Fruit fly (Drosophila melanogaster) whole organism, embryonic: ENCODE measurements around the gene Mvl.

Experiments used
- Blimp-1 ChIP-seq: fragments of 200-800 bp; sonication (Bioruptor generic); optimal IDR thresholded peaks from 3 replicates; lab custom pipeline; 2018; ENCODE audit warnings: missing biosample characterization, missing genetic modification characterization, mild to moderate bottlenecking, moderate library complexity, missing genetic modification reagents
- CG1024 ChIP-seq: fragments of 200-800 bp; sonication (Bioruptor generic); IDR thresholded peaks from 2 replicates; pipeline ENCODE4 v1.3.6; 2022; ENCODE audit warnings: missing biosample characterization, missing genetic modification characterization
- CG10274 ChIP-seq: fragments of 200-800 bp; sonication (Bioruptor generic); optimal IDR thresholded peaks from 3 replicates; lab custom pipeline; 2017; ENCODE audit warnings: missing biosample characterization, mild to moderate bottlenecking, missing genetic modification characterization
- CG10565 ChIP-seq: fragments of 200-800 bp; sonication (Bioruptor generic); optimal IDR thresholded peaks from 3 replicates; lab custom pipeline; 2016; ENCODE audit warnings: missing biosample characterization, mild to moderate bottlenecking, missing genetic modification characterization
- CG11696 ChIP-seq: fragments of 200-800 bp; sonication (Bioruptor generic); IDR thresholded peaks from 2 replicates; pipeline ENCODE4 v1.3.6; 2022; ENCODE audit warnings: missing biosample characterization, missing genetic modification characterization
- CG11723 ChIP-seq: fragments of 200-800 bp; sonication (Bioruptor generic); optimal IDR thresholded peaks from 2 replicates; lab custom pipeline; 2017; ENCODE audit warnings: missing biosample characterization, mild to moderate bottlenecking, missing genetic modification characterization
- CG12744 ChIP-seq: fragments of 200-800 bp; sonication (Bioruptor generic); optimal IDR thresholded peaks from 2 replicates; lab custom pipeline; 2016; ENCODE audit warnings: missing biosample characterization, missing genetic modification characterization
- CG14710 ChIP-seq: fragments of 200-800 bp; sonication (Bioruptor generic); optimal IDR thresholded peaks from 3 replicates; lab custom pipeline; 2019; ENCODE audit warnings: missing biosample characterization, mild to moderate bottlenecking, missing genetic modification characterization, moderate library complexity
- CG1603 ChIP-seq: fragments of 200-800 bp; sonication (Bioruptor generic); optimal IDR thresholded peaks from 2 replicates; lab custom pipeline; 2019; ENCODE audit warnings: missing biosample characterization, mild to moderate bottlenecking, missing genetic modification characterization, moderate library complexity
- CG17912 ChIP-seq: fragments of 200-800 bp; sonication (Bioruptor generic); optimal IDR thresholded peaks from 2 replicates; lab custom pipeline; 2018; ENCODE audit warnings: missing biosample characterization, mild to moderate bottlenecking, missing genetic modification characterization
- CG2889 ChIP-seq: fragments of 200-800 bp; sonication (Bioruptor generic); IDR thresholded peaks from 3 replicates; pipeline ENCODE4 v1.3.6; 2022; ENCODE audit warnings: missing biosample characterization, missing genetic modification characterization
- CG30020 ChIP-seq: fragments of 200-800 bp; optimal IDR thresholded peaks from 2 replicates; lab custom pipeline; 2019; ENCODE audit warnings: missing biosample characterization, mild to moderate bottlenecking, missing genetic modification characterization, moderate library complexity
- CG31388 ChIP-seq: fragments of 200-800 bp; sonication (Bioruptor generic); optimal IDR thresholded peaks from 2 replicates; lab custom pipeline; 2016; ENCODE audit warnings: missing biosample characterization, missing genetic modification characterization
- CG34422 ChIP-seq: fragments of 200-800 bp; sonication (Bioruptor generic); IDR thresholded peaks from 3 replicates; pipeline ENCODE4 v1.3.6; 2022; ENCODE audit warnings: missing biosample characterization, missing genetic modification characterization
- CG4282 ChIP-seq: fragments of 200-800 bp; sonication (Bioruptor generic); optimal IDR thresholded peaks from 2 replicates; lab custom pipeline; 2016; ENCODE audit warnings: missing biosample characterization, missing genetic modification characterization
- CG5245 ChIP-seq: fragments of 200-800 bp; sonication (Bioruptor generic); optimal IDR thresholded peaks from 3 replicates; lab custom pipeline; 2016; ENCODE audit warnings: missing biosample characterization, missing genetic modification characterization
- CG7963 ChIP-seq: fragments of 200-800 bp; sonication (Bioruptor generic); IDR thresholded peaks from 3 replicates; pipeline ENCODE4 v1.3.6; 2022; ENCODE audit warnings: missing biosample characterization, missing genetic modification characterization; ENCODE audit not compliant: partially characterized antibody
- CG8944 ChIP-seq: fragments of 200-800 bp; sonication (Bioruptor generic); optimal IDR thresholded peaks from 3 replicates; lab custom pipeline; 2016; ENCODE audit warnings: missing biosample characterization, missing genetic modification characterization
- CoRest ChIP-seq: fragments of 200-800 bp; sonication (Bioruptor generic); optimal IDR thresholded peaks from 3 replicates; lab custom pipeline; 2018; ENCODE audit warnings: missing biosample characterization, mild to moderate bottlenecking, missing genetic modification characterization, moderate library complexity
- Doc2 ChIP-seq: fragments of 200-800 bp; sonication (Bioruptor generic); IDR thresholded peaks from 2 replicates; pipeline ENCODE4 v1.3.6; 2022; ENCODE audit warnings: missing biosample characterization, missing genetic modification characterization
- Ets97D ChIP-seq: fragments of 200-800 bp; sonication (Bioruptor generic); optimal IDR thresholded peaks from 3 replicates; lab custom pipeline; 2016; ENCODE audit warnings: missing biosample characterization, missing genetic modification characterization
- GATAe ChIP-seq: fragments of 200-800 bp; sonication (Bioruptor generic); conservative IDR thresholded peaks from 2 replicates; pipeline ENCODE4 v1.3.6; 2022; ENCODE audit warnings: missing biosample characterization, missing genetic modification characterization
- HLH3B ChIP-seq: fragments of 200-800 bp; sonication (Bioruptor generic); IDR thresholded peaks from 2 replicates; pipeline ENCODE4 v1.3.6; 2022; ENCODE audit warnings: missing biosample characterization, missing genetic modification characterization
- MTF-1 ChIP-seq: fragments of 200-800 bp; sonication (Bioruptor generic); optimal IDR thresholded peaks from 2 replicates; lab custom pipeline; 2018; ENCODE audit warnings: missing biosample characterization, mild to moderate bottlenecking, missing genetic modification characterization, borderline replicate concordance
- Six4 ChIP-seq: fragments of 200-800 bp; sonication (Bioruptor generic); optimal IDR thresholded peaks from 2 replicates; lab custom pipeline; 2016; ENCODE audit warnings: missing biosample characterization, missing genetic modification characterization
- Stat92E ChIP-seq, 3 experiments: fragments of >200 bp in 2 of 3; fragments of 200-800 bp in 1 of 3; sonication (Bioruptor generic) in 1 of 3; optimal IDR thresholded peaks; 2 replicates each; lab custom pipeline; 2017 to 2019; ENCODE audit warnings: missing biosample characterization in 3 of 3, missing genetic modification characterization in 3 of 3, mild to moderate bottlenecking in 1 of 3, moderate library complexity in 1 of 3
- az2 ChIP-seq: fragments of 200-800 bp; sonication (Bioruptor generic); optimal IDR thresholded peaks from 3 replicates; lab custom pipeline; 2016; ENCODE audit warnings: missing biosample characterization, missing genetic modification characterization
- bsh ChIP-seq, 2 experiments: fragments of 200-800 bp; sonication (Bioruptor generic); optimal IDR thresholded peaks; 2 replicates each; lab custom pipeline; 2017 to 2018; ENCODE audit warnings: mild to moderate bottlenecking in 2 of 2, missing biosample characterization in 2 of 2, missing genetic modification characterization in 2 of 2, moderate library complexity in 1 of 2
- chif ChIP-seq, 2 experiments: fragments of 200-800 bp; sonication (Bioruptor generic); optimal IDR thresholded peaks; 3 replicates each; lab custom pipeline; 2016; ENCODE audit warnings: missing biosample characterization in 2 of 2, missing genetic modification characterization in 2 of 2
- cwo ChIP-seq: fragments of 200-800 bp; sonication (Bioruptor generic); optimal IDR thresholded peaks from 3 replicates; lab custom pipeline; 2017; ENCODE audit warnings: missing biosample characterization, missing genetic modification characterization, mild to moderate bottlenecking, moderate library complexity, missing genetic modification reagents
- dan ChIP-seq: fragments of 200-800 bp; sonication (Bioruptor generic); IDR thresholded peaks from 2 replicates; pipeline ENCODE4 v1.3.6; 2022; ENCODE audit warnings: missing biosample characterization, missing genetic modification characterization
- danr ChIP-seq: fragments of 200-800 bp; sonication (Bioruptor generic); IDR thresholded peaks from 2 replicates; pipeline ENCODE4 v1.3.6; 2022; ENCODE audit warnings: missing biosample characterization, missing genetic modification characterization
- emc ChIP-seq: fragments of 200-800 bp; sonication (Bioruptor generic); optimal IDR thresholded peaks from 2 replicates; lab custom pipeline; 2016; ENCODE audit warnings: missing biosample characterization, missing genetic modification characterization
- fd102C ChIP-seq: fragments of 200-800 bp; sonication (Bioruptor generic); optimal IDR thresholded peaks from 2 replicates; lab custom pipeline; 2018; ENCODE audit warnings: missing biosample characterization, mild to moderate bottlenecking, missing genetic modification characterization, moderate library complexity
- fu2 ChIP-seq: fragments of 200-800 bp; sonication (Bioruptor generic); optimal IDR thresholded peaks from 2 replicates; lab custom pipeline; 2016; ENCODE audit warnings: missing biosample characterization, missing genetic modification characterization
- gcm2 ChIP-seq: fragments of 200-800 bp; sonication (Bioruptor generic); optimal IDR thresholded peaks from 2 replicates; lab custom pipeline; 2016; ENCODE audit warnings: missing biosample characterization, missing genetic modification characterization
- ham ChIP-seq: fragments of 200-800 bp; sonication (Bioruptor generic); IDR thresholded peaks from 2 replicates; pipeline ENCODE4 v1.3.6; 2022; ENCODE audit warnings: missing biosample characterization, missing genetic modification characterization
- her ChIP-seq: fragments of 200-800 bp; sonication (Bioruptor generic); optimal IDR thresholded peaks from 2 replicates; lab custom pipeline; 2016; ENCODE audit warnings: missing biosample characterization, missing genetic modification characterization
- inv ChIP-seq: fragments of 200-800 bp; sonication (Bioruptor generic); IDR thresholded peaks from 2 replicates; pipeline ENCODE4 v1.3.6; 2022; ENCODE audit warnings: missing biosample characterization, missing genetic modification characterization; ENCODE audit not compliant: partially characterized antibody
- lov ChIP-seq, 2 experiments: fragments of 200-800 bp in 1 of 2; fragments of >200 bp in 1 of 2; sonication (Bioruptor generic) in 1 of 2; IDR thresholded peaks in 1 of 2; optimal IDR thresholded peaks in 1 of 2; 2 replicates in 1 of 2; 3 replicates in 1 of 2; pipeline versions ENCODE4 v1.3.6 to Lab custom; 2017 to 2022; ENCODE audit warnings: missing biosample characterization in 1 of 2, missing genetic modification characterization in 1 of 2
- ro ChIP-seq: fragments of 200-800 bp; sonication (Bioruptor generic); IDR thresholded peaks from 2 replicates; pipeline ENCODE4 v1.3.6; 2022; ENCODE audit warnings: missing biosample characterization, missing genetic modification characterization
- sd ChIP-seq: fragments of 200-800 bp; sonication (Bioruptor generic); optimal IDR thresholded peaks from 3 replicates; lab custom pipeline; 2018; ENCODE audit warnings: missing biosample characterization, mild to moderate bottlenecking, missing genetic modification characterization, moderate library complexity
- sisA ChIP-seq: fragments of 200-800 bp; sonication (Bioruptor generic); IDR thresholded peaks from 2 replicates; pipeline ENCODE4 v1.3.6; 2022; ENCODE audit warnings: missing biosample characterization, missing genetic modification characterization
- tio ChIP-seq: fragments of 200-800 bp; sonication (Bioruptor generic); optimal IDR thresholded peaks from 2 replicates; lab custom pipeline; 2017; ENCODE audit warnings: missing biosample characterization, missing genetic modification characterization, inconsistent platforms
- trh ChIP-seq: fragments of 200-800 bp; sonication (Bioruptor generic); optimal IDR thresholded peaks from 2 replicates; lab custom pipeline; 2016; ENCODE audit warnings: missing biosample characterization, missing genetic modification characterization
- ttk ChIP-seq: fragments of 200-800 bp; sonication (Bioruptor generic); IDR thresholded peaks from 2 replicates; pipeline ENCODE4 v2.1.2; 2022; ENCODE audit warnings: missing biosample characterization, missing genetic modification characterization
- vnd ChIP-seq: fragments of 200-800 bp; sonication (Bioruptor generic); IDR thresholded peaks from 3 replicates; pipeline ENCODE4 v1.3.6; 2022; ENCODE audit warnings: missing biosample characterization, missing genetic modification characterization; ENCODE audit not compliant: partially characterized antibody
- wor ChIP-seq: fragments of 200-800 bp; sonication (Bioruptor generic); IDR thresholded peaks from 2 replicates; pipeline ENCODE4 v1.3.6; 2022; ENCODE audit warnings: missing biosample characterization, missing genetic modification characterization

Gene Mvl

dm6 chr3R:21064000-21064924 lies 3.7 kb upstream of the Mvl start, which contains the start of gene Cortactin (continued):
- TF ChIP-seq cwo (GFP tag; lab: Kevin White, UChicago): no peak
- TF ChIP-seq trh: no peak
- TF ChIP-seq fu2 (GFP tag; lab: Kevin White, UChicago): no peak
- TF ChIP-seq HLH3B (GFP tag; lab: Robert Waterston, UW): no peak
- no peak for TF ChIP-seq ttk (GFP tag; lab: Robert Waterston, UW)
- no peak for TF ChIP-seq CG4282 (GFP tag; lab: Kevin White, UChicago)
- TF ChIP-seq CG17912 (GFP tag; lab: Kevin White, UChicago): peak; percentile 34
- peak; percentile 19 for TF ChIP-seq CoRest
- no peak for TF ChIP-seq lov (optimal IDR thresholded peaks at IDR 0.05; lab: Kevin White, UChicago)
- TF ChIP-seq lov (GFP tag; IDR thresholded peaks at IDR 0.05; lab: Robert Waterston, UW): no peak
- no peak for TF ChIP-seq CG5245 (GFP tag; lab: Kevin White, UChicago)
- 0 out of 2 replicates have a peak, but pooled peaks have one; percentile 11 for TF ChIP-seq GATAe (GFP tag; lab: Robert Waterston, UW)
- no peak for TF ChIP-seq ham
- TF ChIP-seq CG31388 (GFP tag; lab: Kevin White, UChicago): no peak
- TF ChIP-seq Stat92E (GFP tag; optimal IDR thresholded peaks at IDR 0.05; lab: Kevin White, UChicago): no peak
- TF ChIP-seq CG14710: peak; percentile 11
- TF ChIP-seq dan (GFP tag; lab: Robert Waterston, UW): no peak
- no peak for TF ChIP-seq gcm2 (GFP tag; lab: Kevin White, UChicago)
- no peak for TF ChIP-seq az2
- TF ChIP-seq bsh (GFP tag; optimal IDR thresholded peaks at IDR 0.05; lab: Kevin White, UChicago): no peak
- TF ChIP-seq CG10565 (GFP tag; lab: Kevin White, UChicago): no peak
- no peak for TF ChIP-seq Six4 (GFP tag; lab: Kevin White, UChicago)
- no peak for TF ChIP-seq CG8944 (GFP tag; lab: Kevin White, UChicago)
- peak; percentile 72 for TF ChIP-seq CG1603 (tag; lab: Kevin White, UChicago)
- TF ChIP-seq CG2889 (GFP tag; lab: Robert Waterston, UW): no peak
- TF ChIP-seq chif (GFP tag; optimal IDR thresholded peaks at IDR 0.05; lab: Kevin White, UChicago): no peak
- TF ChIP-seq CG7963 (GFP tag; lab: Robert Waterston, UW): peak; percentile 86
- TF ChIP-seq CG34422 (GFP tag; lab: Robert Waterston, UW): peak; percentile 39; the same call in 1 of the 3 replicates
- TF ChIP-seq Doc2: no peak
- no peak for TF ChIP-seq danr (GFP tag; lab: Robert Waterston, UW)
- TF ChIP-seq ro (GFP tag; lab: Robert Waterston, UW): no peak
- TF ChIP-seq CG30020 (tag; lab: Kevin White, UChicago): peak; percentile 13
- TF ChIP-seq inv: peak; percentile 83
- TF ChIP-seq CG11723 (GFP tag; lab: Kevin White, UChicago): no peak
- no peak for TF ChIP-seq sd
- no peak for TF ChIP-seq emc (GFP tag; lab: Kevin White, UChicago)
- TF ChIP-seq CG12744 (GFP tag; lab: Kevin White, UChicago): no peak
- TF ChIP-seq CG1024 (GFP tag; lab: Robert Waterston, UW): no peak
- no peak for TF ChIP-seq Blimp-1 (GFP tag; lab: Kevin White, UChicago)
- TF ChIP-seq wor (GFP tag; lab: Robert Waterston, UW): no peak
- no peak for TF ChIP-seq MTF-1
- no peak for TF ChIP-seq fd102C
- no peak for TF ChIP-seq CG11696 (GFP tag; lab: Robert Waterston, UW)
- TF ChIP-seq her (GFP tag; lab: Kevin White, UChicago): no peak
- TF ChIP-seq vnd (GFP tag; lab: Robert Waterston, UW): peak; percentile 82
- TF ChIP-seq CG10274: no peak
- no peak for TF ChIP-seq tio (GFP tag; lab: Kevin White, UChicago)
- peak; percentile 85 for TF ChIP-seq Ets97D (GFP tag; lab: Kevin White, UChicago)
- no peak for TF ChIP-seq sisA (GFP tag; lab: Robert Waterston, UW)
